Fruit fly (Drosophila melanogaster) whole organism, embryonic: ENCODE measurements around the gene Atu.
A peak's percentile ranks its signal among the peaks of the same experiment; 100 is the strongest.

Experiments used
- CG10274 ChIP-seq: fragments of 200-800 bp; sonication (Bioruptor generic); optimal IDR thresholded peaks from 3 replicates; lab custom pipeline; 2017; ENCODE audit warnings: missing biosample characterization, mild to moderate bottlenecking, missing genetic modification characterization
- CG12299 ChIP-seq: fragments of 200-800 bp; sonication (Bioruptor generic); optimal IDR thresholded peaks from 2 replicates; lab custom pipeline; 2018; ENCODE audit warnings: missing biosample characterization, mild to moderate bottlenecking, missing genetic modification characterization
- CG14050 ChIP-seq: fragments of 200-800 bp; sonication (Bioruptor generic); IDR thresholded peaks from 3 replicates; pipeline ENCODE4 v1.3.6; 2022; ENCODE audit warnings: missing biosample characterization, missing genetic modification characterization
- CG16815 ChIP-seq: fragments of 200-800 bp; sonication (Bioruptor generic); optimal IDR thresholded peaks from 3 replicates; lab custom pipeline; 2017; ENCODE audit warnings: missing biosample characterization, mild to moderate bottlenecking, missing genetic modification characterization
- CG17328 ChIP-seq: fragments of 200-800 bp; sonication (Bioruptor generic); IDR thresholded peaks from 2 replicates; pipeline ENCODE4 v1.3.6; 2022; ENCODE audit warnings: missing biosample characterization, missing genetic modification characterization
- CG3407 ChIP-seq: fragments of 200-800 bp; sonication (Bioruptor generic); optimal IDR thresholded peaks from 2 replicates; lab custom pipeline; 2018; ENCODE audit warnings: missing biosample characterization, mild to moderate bottlenecking, missing genetic modification characterization
- CG43689 ChIP-seq: fragments of 200-800 bp; sonication (Bioruptor generic); IDR thresholded peaks from 2 replicates; pipeline ENCODE4 v1.3.6; 2022; ENCODE audit warnings: missing biosample characterization, missing genetic modification characterization
- CG4404 ChIP-seq: fragments of 200-800 bp; sonication (Bioruptor generic); IDR thresholded peaks from 2 replicates; pipeline ENCODE4 v1.3.6; 2022; ENCODE audit warnings: missing biosample characterization, missing genetic modification characterization
- CG6175 ChIP-seq: fragments of 200-800 bp; sonication (Bioruptor generic); IDR thresholded peaks from 3 replicates; pipeline ENCODE4 v1.3.6; 2022; ENCODE audit warnings: missing biosample characterization, missing genetic modification characterization
- CG6654 ChIP-seq: fragments of 200-800 bp; sonication (Bioruptor generic); optimal IDR thresholded peaks from 2 replicates; lab custom pipeline; 2017; ENCODE audit warnings: missing biosample characterization, mild to moderate bottlenecking, missing genetic modification characterization
- CG7372 ChIP-seq: fragments of 200-800 bp; sonication (Bioruptor generic); IDR thresholded peaks from 2 replicates; pipeline ENCODE4 v1.3.6; 2022; ENCODE audit warnings: missing biosample characterization, missing genetic modification characterization
- CG8290 ChIP-seq, 3 experiments: fragments of 200-800 bp; sonication (Bioruptor generic); optimal IDR thresholded peaks; 2 replicates each; lab custom pipeline; 2016 to 2019; ENCODE audit warnings: missing biosample characterization in 3 of 3, missing genetic modification characterization in 3 of 3, mild to moderate bottlenecking in 2 of 3, moderate library complexity in 1 of 3
- CG9727 ChIP-seq: fragments of 200-800 bp; sonication (Bioruptor generic); optimal IDR thresholded peaks from 3 replicates; lab custom pipeline; 2017; ENCODE audit warnings: missing biosample characterization, mild to moderate bottlenecking, missing genetic modification characterization
- CTCF ChIP-seq: fragments of 200-800 bp; sonication (Bioruptor generic); optimal IDR thresholded peaks from 2 replicates; lab custom pipeline; 2017; ENCODE audit warnings: missing biosample characterization, mild to moderate bottlenecking, missing genetic modification characterization, moderate library complexity
- D ChIP-seq, 2 experiments: fragments of 200-800 bp in 1 of 2; fragments of >200 bp in 1 of 2; sonication (Bioruptor generic) in 1 of 2; optimal IDR thresholded peaks; 2 replicates in 1 of 2; 3 replicates in 1 of 2; lab custom pipeline; 2017; ENCODE audit warnings: mild to moderate bottlenecking in 1 of 2, missing biosample characterization in 1 of 2, missing genetic modification characterization in 1 of 2, missing genetic modification reagents in 1 of 2
- Deaf1 ChIP-seq: fragments of 200-800 bp; optimal IDR thresholded peaks from 3 replicates; lab custom pipeline; 2019; ENCODE audit warnings: missing biosample characterization, mild to moderate bottlenecking, missing genetic modification characterization, moderate library complexity
- Doc2 ChIP-seq: fragments of 200-800 bp; sonication (Bioruptor generic); IDR thresholded peaks from 2 replicates; pipeline ENCODE4 v1.3.6; 2022; ENCODE audit warnings: missing biosample characterization, missing genetic modification characterization
- HLH54F ChIP-seq: fragments of 200-800 bp; sonication (Bioruptor generic); optimal IDR thresholded peaks from 3 replicates; lab custom pipeline; 2016; ENCODE audit warnings: missing biosample characterization, missing genetic modification characterization
- Hey ChIP-seq: fragments of 200-800 bp; sonication (Bioruptor generic); optimal IDR thresholded peaks from 3 replicates; lab custom pipeline; 2018; ENCODE audit warnings: missing biosample characterization, mild to moderate bottlenecking, missing genetic modification characterization
- Jarid2 ChIP-seq: fragments of 200-800 bp; sonication (Bioruptor generic); optimal IDR thresholded peaks from 3 replicates; lab custom pipeline; 2017; ENCODE audit warnings: mild to moderate bottlenecking, missing biosample characterization, missing genetic modification reagents, missing genetic modification characterization
- Kr ChIP-seq: fragments of 200-800 bp; sonication (Bioruptor generic); optimal IDR thresholded peaks from 2 replicates; lab custom pipeline; 2017; ENCODE audit warnings: missing biosample characterization, mild to moderate bottlenecking, missing genetic modification characterization
- Lpt ChIP-seq: fragments of >200 bp; optimal IDR thresholded peaks from 2 replicates; lab custom pipeline; 2018; ENCODE audit warnings: missing biosample characterization, missing genetic modification characterization
- MTF-1 ChIP-seq: fragments of 200-800 bp; sonication (Bioruptor generic); optimal IDR thresholded peaks from 2 replicates; lab custom pipeline; 2018; ENCODE audit warnings: missing biosample characterization, mild to moderate bottlenecking, missing genetic modification characterization, borderline replicate concordance
- Mes4 ChIP-seq: fragments of 200-800 bp; sonication (Bioruptor generic); optimal IDR thresholded peaks from 2 replicates; lab custom pipeline; 2016; ENCODE audit warnings: missing biosample characterization, missing genetic modification characterization
- NC2β ChIP-seq: fragments of 200-800 bp; sonication (Bioruptor generic); optimal IDR thresholded peaks from 2 replicates; lab custom pipeline; 2016; ENCODE audit warnings: missing biosample characterization, missing genetic modification characterization
- Oaz ChIP-seq: fragments of 200-800 bp; sonication (Bioruptor generic); IDR thresholded peaks from 2 replicates; pipeline ENCODE4 v1.3.6; 2022; ENCODE audit warnings: missing biosample characterization, missing genetic modification characterization
- Optix ChIP-seq: fragments of 200-800 bp; sonication (Bioruptor generic); IDR thresholded peaks from 3 replicates; pipeline ENCODE4 v1.3.6; 2022; ENCODE audit warnings: missing biosample characterization, missing genetic modification characterization
- Six4 ChIP-seq: fragments of 200-800 bp; sonication (Bioruptor generic); optimal IDR thresholded peaks from 2 replicates; lab custom pipeline; 2016; ENCODE audit warnings: missing biosample characterization, missing genetic modification characterization
- az2 ChIP-seq: fragments of 200-800 bp; sonication (Bioruptor generic); optimal IDR thresholded peaks from 3 replicates; lab custom pipeline; 2016; ENCODE audit warnings: missing biosample characterization, missing genetic modification characterization
- bigmax ChIP-seq: fragments of 200-800 bp; sonication (Bioruptor generic); optimal IDR thresholded peaks from 2 replicates; lab custom pipeline; 2018; ENCODE audit warnings: missing biosample characterization, mild to moderate bottlenecking, missing genetic modification characterization
- btn ChIP-seq: fragments of 200-800 bp; sonication (Bioruptor generic); optimal IDR thresholded peaks from 2 replicates; lab custom pipeline; 2016; ENCODE audit warnings: missing biosample characterization, missing genetic modification characterization
- crc ChIP-seq: fragments of 200-800 bp; sonication (Bioruptor generic); optimal IDR thresholded peaks from 2 replicates; lab custom pipeline; 2016; ENCODE audit warnings: missing biosample characterization, missing genetic modification characterization
- croc ChIP-seq: fragments of 200-800 bp; sonication (Bioruptor generic); conservative IDR thresholded peaks from 3 replicates; pipeline ENCODE4 v1.3.6; 2022; ENCODE audit warnings: missing biosample characterization, missing genetic modification characterization
- fd102C ChIP-seq: fragments of 200-800 bp; sonication (Bioruptor generic); optimal IDR thresholded peaks from 2 replicates; lab custom pipeline; 2018; ENCODE audit warnings: missing biosample characterization, mild to moderate bottlenecking, missing genetic modification characterization, moderate library complexity
- klu ChIP-seq: fragments of 200-800 bp; sonication (Bioruptor generic); IDR thresholded peaks from 2 replicates; pipeline ENCODE4 v1.3.6; 2022; ENCODE audit warnings: missing biosample characterization, missing genetic modification characterization
- lola ChIP-seq, 3 experiments: fragments of >200 bp in 2 of 3; fragments of 200-800 bp in 1 of 3; sonication (Bioruptor generic) in 1 of 3; optimal IDR thresholded peaks; 2 replicates each; lab custom pipeline; 2017 to 2019; ENCODE audit warnings: missing biosample characterization in 3 of 3, missing genetic modification characterization in 3 of 3, mild to moderate bottlenecking in 1 of 3, moderate library complexity in 1 of 3
- mam ChIP-seq: fragments of 200-800 bp; sonication (Bioruptor generic); optimal IDR thresholded peaks from 3 replicates; lab custom pipeline; 2016; ENCODE audit warnings: missing biosample characterization, missing genetic modification characterization
- nmo ChIP-seq: fragments of 200-800 bp; sonication (Bioruptor generic); optimal IDR thresholded peaks from 2 replicates; lab custom pipeline; 2018; ENCODE audit warnings: missing biosample characterization, mild to moderate bottlenecking, missing genetic modification characterization, moderate library complexity
- oc ChIP-seq: fragments of 200-800 bp; sonication (Bioruptor generic); optimal IDR thresholded peaks from 2 replicates; lab custom pipeline; 2018; ENCODE audit warnings: missing biosample characterization, mild to moderate bottlenecking, missing genetic modification characterization, moderate library complexity
- prd ChIP-seq, 3 experiments: fragments of >200 bp in 2 of 3; fragments of 200-800 bp in 1 of 3; sonication (Bioruptor generic) in 1 of 3; optimal IDR thresholded peaks in 2 of 3; IDR thresholded peaks in 1 of 3; 2 replicates in 2 of 3; 3 replicates in 1 of 3; pipeline versions ENCODE4 v1.3.6 to Lab custom; 2017 to 2022; ENCODE audit warnings: missing biosample characterization in 1 of 3, missing genetic modification characterization in 1 of 3
- salm ChIP-seq: fragments of 200-800 bp; sonication (Bioruptor generic); optimal IDR thresholded peaks from 2 replicates; lab custom pipeline; 2018; ENCODE audit warnings: missing biosample characterization, mild to moderate bottlenecking, missing genetic modification characterization
- sisA ChIP-seq: fragments of 200-800 bp; sonication (Bioruptor generic); IDR thresholded peaks from 2 replicates; pipeline ENCODE4 v1.3.6; 2022; ENCODE audit warnings: missing biosample characterization, missing genetic modification characterization
- so ChIP-seq: fragments of 200-800 bp; sonication (Bioruptor generic); IDR thresholded peaks from 3 replicates; pipeline ENCODE4 v1.3.6; 2022; ENCODE audit warnings: missing biosample characterization, missing genetic modification characterization
- stc ChIP-seq: fragments of 200-800 bp; sonication (Bioruptor generic); IDR thresholded peaks from 2 replicates; pipeline ENCODE4 v1.3.6; 2022; ENCODE audit warnings: missing biosample characterization, missing genetic modification characterization
- sug ChIP-seq: fragments of 200-800 bp; optimal IDR thresholded peaks from 2 replicates; lab custom pipeline; 2019; ENCODE audit warnings: missing biosample characterization, mild to moderate bottlenecking, missing genetic modification characterization, moderate library complexity
- tna ChIP-seq: fragments of 200-800 bp; sonication (Bioruptor generic); IDR thresholded peaks from 2 replicates; pipeline ENCODE4 v1.3.6; 2022; ENCODE audit warnings: missing biosample characterization, missing genetic modification characterization; ENCODE audit not compliant: partially characterized antibody
- unc-4 ChIP-seq: fragments of 200-800 bp; sonication (Bioruptor generic); IDR thresholded peaks from 2 replicates; pipeline ENCODE4 v1.3.6; 2022; ENCODE audit warnings: missing biosample characterization, missing genetic modification characterization; ENCODE audit not compliant: partially characterized antibody
- unpg ChIP-seq: fragments of 200-800 bp; sonication (Bioruptor generic); optimal IDR thresholded peaks from 3 replicates; lab custom pipeline; 2018; ENCODE audit warnings: missing biosample characterization, mild to moderate bottlenecking, missing genetic modification characterization, moderate library complexity
- zen2 ChIP-seq: fragments of 200-800 bp; sonication (Bioruptor generic); IDR thresholded peaks from 3 replicates; pipeline ENCODE4 v1.3.6; 2022; ENCODE audit warnings: missing biosample characterization, missing genetic modification characterization; ENCODE audit not compliant: partially characterized antibody
- zfh2 ChIP-seq: fragments of 200-800 bp; sonication (Bioruptor generic); optimal IDR thresholded peaks from 2 replicates; lab custom pipeline; 2016; ENCODE audit warnings: missing biosample characterization, missing genetic modification characterization

Gene Atu

DNA sequence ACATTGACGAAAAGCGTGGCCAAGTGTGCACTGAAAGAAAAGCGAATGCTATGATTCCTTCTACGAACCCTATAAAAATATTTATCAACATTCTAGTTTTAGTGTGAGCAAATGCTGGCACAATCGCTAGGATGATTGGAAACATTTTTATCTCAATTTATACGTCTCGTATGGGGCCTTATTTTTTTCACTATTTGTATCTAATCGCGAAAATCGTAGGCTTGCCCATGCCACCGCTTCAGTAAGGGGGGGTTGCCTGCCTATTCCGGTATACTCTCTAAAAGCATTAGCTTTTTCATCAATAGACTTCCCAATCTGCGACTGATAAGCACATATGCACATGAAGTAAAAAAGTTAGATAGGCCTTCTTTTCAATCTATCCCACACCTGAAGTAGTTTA is 47.5 kb upstream of the Atu start (continued):
- TF ChIP-seq sug (tag; lab: Kevin White, UChicago) (peak; percentile 95), NC2β (GFP tag; lab: Kevin White, UChicago) (peak; percentile 63), lola (GFP tag; optimal IDR thresholded peaks at IDR 0.05; lab: Kevin White, UChicago) (no peak), nmo (GFP tag; lab: Kevin White, UChicago) (peak; percentile 81), zen2 (GFP tag; lab: Robert Waterston, UW) (no peak), CG12299 (tag; lab: Kevin White, UChicago) (peak; percentile 11), Optix (peak; percentile 90), CG16815 (GFP tag; lab: Kevin White, UChicago) (peak; percentile 46), Oaz (GFP tag; lab: Robert Waterston, UW) (peak; percentile 81), CG14050 (GFP tag; lab: Robert Waterston, UW) (peak; percentile 80), az2 (GFP tag; lab: Kevin White, UChicago) (peak; percentile 74), bigmax (GFP tag; lab: Kevin White, UChicago) (peak; percentile 16), Jarid2 (GFP tag; lab: Kevin White, UChicago) (no peak), CG43689 (GFP tag; lab: Robert Waterston, UW) (peak; percentile 53; the same call in 1 of the 2 replicates), so (GFP tag; lab: Robert Waterston, UW) (peak; percentile 76), CG9727 (GFP tag; lab: Kevin White, UChicago) (peak; percentile 77), croc (GFP tag; lab: Robert Waterston, UW) (peak; percentile 56; the same call in 2 of the 3 replicates), prd (optimal IDR thresholded peaks at IDR 0.05; lab: Kevin White, UChicago) (no peak), prd (GFP tag; IDR thresholded peaks at IDR 0.05; lab: Robert Waterston, UW) (peak; percentile 90), Kr (GFP tag; lab: Kevin White, UChicago) (no peak), CG6175 (GFP tag; lab: Robert Waterston, UW) (peak; percentile 73; the same call in 2 of the 3 replicates), D (optimal IDR thresholded peaks at IDR 0.05; lab: Kevin White, UChicago) (no peak), D (GFP tag; optimal IDR thresholded peaks at IDR 0.05; lab: Kevin White, UChicago) (peak; percentile 72), Doc2 (GFP tag; lab: Robert Waterston, UW) (peak; percentile 79), CG4404 (GFP tag; lab: Robert Waterston, UW) (peak; percentile 52), tna (GFP tag; lab: Robert Waterston, UW) (no peak), Lpt (GFP tag; lab: Kevin White, UChicago) (no peak), fd102C (GFP tag; lab: Kevin White, UChicago) (no peak), Hey (tag; lab: Kevin White, UChicago) (peak; percentile 91), btn (peak; percentile 43), sisA (GFP tag; lab: Robert Waterston, UW) (peak; percentile 86), CG10274 (GFP tag; lab: Kevin White, UChicago) (peak; percentile 36), unc-4 (no peak), CG3407 (GFP tag; lab: Kevin White, UChicago) (peak; percentile 68), Deaf1 (tag; lab: Kevin White, UChicago) (peak; percentile 25), Mes4 (peak; percentile 49), salm (tag; lab: Kevin White, UChicago) (peak; percentile 73), CG17328 (GFP tag; lab: Robert Waterston, UW) (peak; percentile 80), klu (peak; percentile 45; the same call in 1 of the 2 replicates), HLH54F (GFP tag; lab: Kevin White, UChicago) (peak; percentile 80), mam (peak; percentile 65), MTF-1 (GFP tag; lab: Kevin White, UChicago) (peak; percentile 40), zfh2 (GFP tag; lab: Kevin White, UChicago) (peak; percentile 74), crc (GFP tag; lab: Kevin White, UChicago) (peak; percentile 45), CG7372 (GFP tag; lab: Robert Waterston, UW) (peak; percentile 60; the same call in 1 of the 2 replicates), CG6654 (peak; percentile 19), Six4 (GFP tag; lab: Kevin White, UChicago) (peak; percentile 50), CTCF (GFP tag; lab: Kevin White, UChicago) (peak; percentile 14), oc (tag; lab: Kevin White, UChicago) (peak; percentile 69), CG8290 (GFP tag; optimal IDR thresholded peaks at IDR 0.05; lab: Kevin White, UChicago) (no peak), CG8290 (tag; optimal IDR thresholded peaks at IDR 0.05; lab: Kevin White, UChicago) (peak in 1 of 2 experiments; percentile 84), unpg (GFP tag; lab: Kevin White, UChicago) (peak; percentile 82), stc (GFP tag; lab: Robert Waterston, UW) (peak; percentile 84)
